Worm (Caenorhabditis elegans) whole organism, late embryonic: ENCODE results near the gene C53B7.3.

Experiments
- C08G9.2 ChIP-seq: sonication (generic microtip); optimal IDR thresholded peaks from 2 replicates; lab custom pipeline; 2016; ENCODE audit warnings: mild to moderate bottlenecking, missing genetic modification characterization, moderate library complexity, missing compliant biosample characterization
- F13H6.1 ChIP-seq: sonication (generic microtip); optimal IDR thresholded peaks from 2 replicates; lab custom pipeline; 2016; ENCODE audit warnings: missing genetic modification characterization, missing compliant biosample characterization
- ceh-45 ChIP-seq: fragments of 200-800 bp; sonication (Bioruptor generic); IDR thresholded peaks from 2 replicates; pipeline ENCODE4 v1.3.6; 2022; ENCODE audit warnings: missing genetic modification reagents, missing genetic modification characterization, missing compliant biosample characterization
- dve-1 ChIP-seq: sonication (generic microtip); optimal IDR thresholded peaks from 2 replicates; lab custom pipeline; 2017; ENCODE audit warnings: antibody characterized with exemption, mild to moderate bottlenecking, missing genetic modification characterization, missing compliant biosample characterization
- lin-11 ChIP-seq: fragments of 200-800 bp; sonication (Bioruptor generic); optimal IDR thresholded peaks from 2 replicates; lab custom pipeline; 2018; ENCODE audit warnings: mild to moderate bottlenecking, missing genetic modification characterization, missing compliant biosample characterization
- odd-2 ChIP-seq: sonication (generic microtip); optimal IDR thresholded peaks from 2 replicates; lab custom pipeline; 2017; ENCODE audit warnings: antibody characterized with exemption, mild to moderate bottlenecking, missing genetic modification characterization, missing compliant biosample characterization
- pag-3 ChIP-seq: sonication (generic microtip); optimal IDR thresholded peaks from 2 replicates; lab custom pipeline; 2016; ENCODE audit warnings: missing compliant biosample characterization, missing genetic modification characterization, borderline replicate concordance
- pha-4 ChIP-seq: fragments of 150-350 bp; optimal IDR thresholded peaks from 2 replicates; lab custom pipeline; 2018; ENCODE audit warnings: missing biosample characterization, missing genetic modification reagents, missing genetic modification characterization
- unc-3 ChIP-seq, 2 experiments: fragments of 200-800 bp in 1 of 2; sonication (Bioruptor generic) in 1 of 2; sonication (generic microtip) in 1 of 2; conservative IDR thresholded peaks in 1 of 2; optimal IDR thresholded peaks in 1 of 2; 2 replicates each; pipeline versions ENCODE4 v1.3.6 to Lab custom; 2016 to 2022; ENCODE audit warnings: missing compliant biosample characterization in 2 of 2, missing genetic modification characterization in 2 of 2, missing genetic modification reagents in 1 of 2
- unc-55 ChIP-seq: sonication (generic microtip); optimal IDR thresholded peaks from 2 replicates; lab custom pipeline; 2017; ENCODE audit warnings: missing biosample characterization, missing genetic modification reagents, missing genetic modification characterization

DNA sequence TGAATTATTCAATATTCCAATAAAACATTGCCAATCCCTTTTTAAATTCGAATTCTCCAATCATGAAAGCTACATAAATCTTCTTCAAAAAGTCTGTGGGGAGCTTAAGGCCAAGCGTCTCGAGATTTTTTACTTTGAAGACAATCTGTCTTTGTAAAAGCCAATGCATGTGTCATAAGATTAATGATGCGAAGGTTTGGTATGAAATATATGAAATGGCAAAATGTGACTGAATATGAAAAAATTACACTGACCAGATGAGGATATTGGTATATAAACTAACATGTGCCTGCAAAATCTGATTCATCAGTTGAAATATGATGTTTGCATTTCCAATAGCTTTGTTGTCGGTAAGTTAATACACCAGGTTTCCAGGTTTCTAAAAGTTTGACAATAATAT is 1.4 kb downstream of the C53B7.3 start, which contains the start of gene C53B7.2:
- TF ChIP-seq lin-11 (tag; lab: Kevin White, UChicago) (no peak), dve-1 (tag; lab: Kevin White, UChicago) (no peak), unc-55 (GFP tag; lab: Kevin White, UChicago) (no peak), pha-4 (tag; lab: Kevin White, UChicago) (no peak), C08G9.2 (tag; lab: Kevin White, UChicago) (no peak), pag-3 (tag; lab: Kevin White, UChicago) (no peak), ceh-45 (GFP tag; lab: Robert Waterston, UW) (no peak), odd-2 (tag; lab: Kevin White, UChicago) (no peak), unc-3 (GFP tag; conservative IDR thresholded peaks at IDR 0.05; lab: Robert Waterston, UW) (no peak), unc-3 (tag; optimal IDR thresholded peaks at IDR 0.05; lab: Kevin White, UChicago) (no peak), F13H6.1 (tag; lab: Kevin White, UChicago) (no peak)
